Worm (Caenorhabditis elegans) whole organism, L3 larva: Measurements from ENCODE around the gene cal-3.

Source experiments
- R02D3.7 ChIP-seq: fragments of 150-350 bp; optimal IDR thresholded peaks from 2 replicates; lab custom pipeline; 2014; ENCODE audit warnings: missing biosample characterization, missing genetic modification characterization
- ZK546.5 ChIP-seq: sonication (generic microtip); optimal IDR thresholded peaks from 2 replicates; lab custom pipeline; 2017; ENCODE audit warnings: missing biosample characterization, missing genetic modification characterization
- ama-1 ChIP-seq: fragments of 150-350 bp; optimal IDR thresholded peaks from 2 replicates; lab custom pipeline; 2018
- ceh-16 ChIP-seq: sonication (generic microtip); optimal IDR thresholded peaks from 2 replicates; lab custom pipeline; 2017; ENCODE audit warnings: missing biosample characterization, missing genetic modification characterization
- ceh-28 ChIP-seq: fragments of 150-350 bp; optimal IDR thresholded peaks from 2 replicates; lab custom pipeline; 2014; ENCODE audit warnings: missing biosample characterization, missing genetic modification reagents, missing genetic modification characterization
- ceh-82 ChIP-seq: fragments of 150-350 bp; optimal IDR thresholded peaks from 2 replicates; lab custom pipeline; 2014; ENCODE audit warnings: missing biosample characterization, missing genetic modification characterization
- egl-27 ChIP-seq: sonication (generic microtip); optimal IDR thresholded peaks from 4 replicates; lab custom pipeline; 2017; ENCODE audit warnings: missing biosample characterization, missing genetic modification reagents, missing genetic modification characterization
- egl-5 ChIP-seq: fragments of 150-350 bp; optimal IDR thresholded peaks from 2 replicates; lab custom pipeline; 2017; ENCODE audit warnings: missing biosample characterization, missing genetic modification reagents, missing genetic modification characterization, inconsistent platforms
- elt-2 ChIP-seq: sonication (generic microtip); optimal IDR thresholded peaks from 2 replicates; lab custom pipeline; 2016; ENCODE audit warnings: missing genetic modification reagents, mild to moderate bottlenecking, missing genetic modification characterization, missing compliant biosample characterization
- elt-3 ChIP-seq, 3 experiments: fragments of 150-350 bp in 1 of 3; sonication (generic microtip) in 2 of 3; optimal IDR thresholded peaks; 2 replicates in 2 of 3; 4 replicates in 1 of 3; lab custom pipeline; 2014 to 2017; ENCODE audit warnings: missing biosample characterization in 3 of 3, missing genetic modification characterization in 3 of 3
- fkh-2 ChIP-seq: fragments of 150-350 bp; optimal IDR thresholded peaks from 2 replicates; lab custom pipeline; 2014; ENCODE audit warnings: missing biosample characterization, missing genetic modification reagents, missing genetic modification characterization
- fos-1 ChIP-seq: fragments of 150-350 bp; optimal IDR thresholded peaks from 2 replicates; lab custom pipeline; 2014; ENCODE audit warnings: missing biosample characterization, missing genetic modification characterization
- hmg-11 ChIP-seq: sonication (generic microtip); optimal IDR thresholded peaks from 2 replicates; lab custom pipeline; 2016; ENCODE audit warnings: missing genetic modification characterization, missing compliant biosample characterization
- lin-15B ChIP-seq: fragments of 150-350 bp; optimal IDR thresholded peaks from 2 replicates; lab custom pipeline; 2014; ENCODE audit warnings: missing biosample characterization, missing genetic modification characterization
- lin-39 ChIP-seq: fragments of 150-350 bp; optimal IDR thresholded peaks from 2 replicates; lab custom pipeline; 2018; ENCODE audit warnings: missing biosample characterization, missing genetic modification reagents, missing genetic modification characterization
- nfya-1 ChIP-seq: sonication (generic microtip); optimal IDR thresholded peaks from 2 replicates; lab custom pipeline; 2017; ENCODE audit warnings: missing genetic modification characterization, mild to moderate bottlenecking, missing compliant biosample characterization, antibody characterized with exemption, moderate library complexity; ENCODE audit not compliant: insufficient read depth
- nhr-23 ChIP-seq: fragments of 150-350 bp; optimal IDR thresholded peaks from 2 replicates; lab custom pipeline; 2014; ENCODE audit warnings: missing biosample characterization, missing genetic modification reagents, missing genetic modification characterization
- nhr-237 ChIP-seq: fragments of 150-350 bp; optimal IDR thresholded peaks from 2 replicates; lab custom pipeline; 2014; ENCODE audit warnings: missing biosample characterization, missing genetic modification characterization
- nhr-25 ChIP-seq: sonication (generic microtip); optimal IDR thresholded peaks from 2 replicates; lab custom pipeline; 2017; ENCODE audit warnings: missing biosample characterization, missing genetic modification characterization
- nhr-28 ChIP-seq: fragments of 150-350 bp; optimal IDR thresholded peaks from 2 replicates; lab custom pipeline; 2014; ENCODE audit warnings: missing biosample characterization, missing genetic modification characterization
- nhr-43 ChIP-seq: sonication (generic microtip); optimal IDR thresholded peaks from 2 replicates; lab custom pipeline; 2016; ENCODE audit warnings: mild to moderate bottlenecking, missing genetic modification characterization, missing compliant biosample characterization; ENCODE audit not compliant: poor library complexity, severe bottlenecking
- nhr-67 ChIP-seq: fragments of 150-350 bp; optimal IDR thresholded peaks from 2 replicates; lab custom pipeline; 2014; ENCODE audit warnings: missing biosample characterization, missing genetic modification characterization
- nhr-76 ChIP-seq: fragments of 150-350 bp; sonication (generic microtip); optimal IDR thresholded peaks from 5 replicates; lab custom pipeline; 2014; ENCODE audit warnings: missing biosample characterization, missing genetic modification characterization
- nhr-77 ChIP-seq: fragments of 150-350 bp; optimal IDR thresholded peaks from 2 replicates; lab custom pipeline; 2014; ENCODE audit warnings: missing biosample characterization, missing genetic modification characterization
- pha-4 ChIP-seq: fragments of 150-350 bp; optimal IDR thresholded peaks from 2 replicates; lab custom pipeline; 2014; ENCODE audit warnings: missing biosample characterization, missing genetic modification reagents, missing genetic modification characterization
- pqm-1 ChIP-seq: fragments of 150-350 bp; optimal IDR thresholded peaks from 2 replicates; lab custom pipeline; 2017; ENCODE audit warnings: missing biosample characterization, missing genetic modification characterization, inconsistent platforms
- sea-2 ChIP-seq: fragments of 150-350 bp; sonication (generic microtip); optimal IDR thresholded peaks from 4 replicates; lab custom pipeline; 2014; ENCODE audit warnings: missing biosample characterization, missing genetic modification reagents, missing genetic modification characterization
- skn-1 ChIP-seq: fragments of 150-350 bp; optimal IDR thresholded peaks from 2 replicates; lab custom pipeline; 2014; ENCODE audit warnings: missing biosample characterization, missing genetic modification characterization
- snpc-4 ChIP-seq: fragments of 150-350 bp; optimal IDR thresholded peaks from 2 replicates; lab custom pipeline; 2014; ENCODE audit warnings: missing biosample characterization, missing genetic modification characterization
- tbx-2 ChIP-seq: sonication (generic microtip); optimal IDR thresholded peaks from 2 replicates; lab custom pipeline; 2016; ENCODE audit warnings: mild to moderate bottlenecking, missing genetic modification characterization, missing compliant biosample characterization
- unc-39 ChIP-seq: sonication (generic microtip); optimal IDR thresholded peaks from 4 replicates; lab custom pipeline; 2017; ENCODE audit warnings: missing biosample characterization, missing genetic modification characterization
- unc-62 ChIP-seq: fragments of 150-350 bp; sonication (generic microtip); optimal IDR thresholded peaks from 4 replicates; lab custom pipeline; 2014; ENCODE audit warnings: missing biosample characterization, missing genetic modification reagents, missing genetic modification characterization
- ztf-11 ChIP-seq: fragments of 150-350 bp; optimal IDR thresholded peaks from 2 replicates; lab custom pipeline; 2014; ENCODE audit warnings: missing biosample characterization, missing genetic modification characterization
- ztf-4 ChIP-seq: fragments of 150-350 bp; optimal IDR thresholded peaks from 2 replicates; lab custom pipeline; 2014; ENCODE audit warnings: missing biosample characterization, missing genetic modification characterization

Gene cal-3

DNA sequence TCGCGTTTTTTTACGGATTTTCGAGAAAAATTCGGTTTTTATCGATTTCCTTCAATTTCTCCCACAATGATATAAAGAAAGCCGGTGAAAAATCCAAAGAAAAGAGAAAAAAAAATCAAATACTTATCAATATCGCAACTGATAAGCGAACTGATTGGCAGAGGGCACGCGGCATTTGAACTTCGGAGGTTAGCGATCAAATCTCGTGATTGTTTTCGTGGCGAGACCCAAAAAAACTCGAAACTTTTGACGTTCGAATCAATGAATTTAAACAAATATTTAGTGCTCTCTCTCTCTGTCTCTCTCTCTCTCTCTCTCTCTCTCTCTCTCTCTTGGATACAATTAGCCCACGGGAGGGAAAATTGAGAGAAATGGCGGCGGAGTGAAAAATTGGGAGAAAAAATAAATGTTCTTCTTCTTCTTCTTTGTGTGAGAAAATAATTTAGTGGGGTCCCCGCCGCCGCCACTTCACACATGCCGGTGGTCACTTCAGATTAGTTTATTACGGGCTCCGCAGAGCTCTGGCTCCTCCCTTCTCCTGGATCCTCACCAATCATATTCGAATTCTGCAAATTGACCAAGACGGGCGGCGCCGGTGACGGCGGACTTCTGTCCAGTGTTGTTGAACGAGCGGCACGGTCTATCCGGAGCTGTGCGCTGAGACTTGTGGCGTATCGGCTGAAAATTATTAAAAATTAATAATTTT, 20.3 kb downstream of the cal-3 start:
- peak; percentile 82 for TF ChIP-seq elt-2 (tag; lab: Kevin White, UChicago)
- TF ChIP-seq lin-15B: peak; percentile 12
- no peak for TF ChIP-seq snpc-4 (tag; lab: Kevin White, UChicago)
- TF ChIP-seq sea-2 (GFP tag; lab: Kevin White, UChicago): no peak
- TF ChIP-seq pha-4 (tag; lab: Kevin White, UChicago): peak; percentile 57

DNA sequence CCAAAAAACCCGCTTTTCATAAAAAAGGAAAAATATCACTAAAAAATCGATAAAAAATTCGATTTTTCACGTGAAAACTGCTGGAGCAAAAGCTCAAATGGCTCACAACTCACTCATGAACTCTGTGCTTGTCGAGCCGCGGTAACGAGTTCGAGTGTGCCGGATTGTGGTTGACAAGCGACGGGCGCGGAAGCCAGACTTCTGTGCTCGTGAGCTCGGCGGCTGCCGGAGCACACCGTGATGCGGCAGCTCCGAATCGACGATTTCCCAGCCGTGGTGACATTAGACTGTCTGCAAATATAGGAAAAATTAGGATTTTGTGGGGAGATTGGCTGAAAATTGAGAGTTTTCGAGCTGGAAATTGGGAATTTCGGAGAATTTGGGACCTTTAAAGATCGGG, 22.2 kb downstream of the cal-3 start:
- TF ChIP-seq elt-3 (tag; optimal IDR thresholded peaks at IDR 0.05; lab: Kevin White, UChicago): no peak
- TF ChIP-seq pha-4 (tag; lab: Kevin White, UChicago): no peak
- TF ChIP-seq lin-39 (tag; lab: Kevin White, UChicago): no peak
- TF ChIP-seq ztf-11 (tag; lab: Kevin White, UChicago): no peak
- no peak for TF ChIP-seq nhr-67 (tag; lab: Kevin White, UChicago)
- no peak for TF ChIP-seq egl-27 (tag; lab: Kevin White, UChicago)
- no peak for TF ChIP-seq ZK546.5
- TF ChIP-seq ztf-4: no peak
- TF ChIP-seq tbx-2 (tag; lab: Kevin White, UChicago): no peak
- no peak for TF ChIP-seq elt-2 (tag; lab: Kevin White, UChicago)
- no peak for TF ChIP-seq fos-1 (tag; lab: Kevin White, UChicago)
- TF ChIP-seq nfya-1 (tag; lab: Kevin White, UChicago): no peak
- TF ChIP-seq nhr-76 (tag; lab: Kevin White, UChicago): no peak
- TF ChIP-seq ceh-16 (tag; lab: Kevin White, UChicago): no peak
- TF ChIP-seq lin-15B: no peak
- TF ChIP-seq unc-39 (tag; lab: Kevin White, UChicago): no peak
- no peak for TF ChIP-seq nhr-237 (tag; lab: Kevin White, UChicago)
- no peak for TF ChIP-seq nhr-43 (tag; lab: Kevin White, UChicago)
- TF ChIP-seq nhr-25 (tag; lab: Kevin White, UChicago): no peak
- TF ChIP-seq unc-62 (GFP tag; lab: Kevin White, UChicago): no peak

DNA sequence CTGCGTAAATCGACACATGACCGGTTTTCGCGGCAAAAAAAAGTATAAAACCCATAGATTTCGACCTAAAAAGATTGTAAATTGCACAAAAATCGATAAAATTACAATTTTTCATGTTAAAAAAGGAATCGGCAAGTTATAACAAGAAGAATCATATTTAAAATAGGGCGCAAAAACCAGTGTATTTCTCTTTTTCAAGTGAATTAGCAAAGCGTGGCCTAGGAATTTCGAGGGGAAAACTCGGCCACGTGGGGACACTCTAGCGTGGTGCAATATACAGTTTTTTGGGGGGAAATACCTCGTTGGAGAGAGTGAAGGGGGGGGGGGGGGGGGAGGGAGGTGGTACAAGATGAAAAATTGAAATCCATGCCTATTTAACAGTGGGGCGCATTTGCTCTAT, 27.4 kb downstream of the cal-3 start:
- TF ChIP-seq pha-4 (tag; lab: Kevin White, UChicago) (no peak), R02D3.7 (tag; lab: Kevin White, UChicago) (peak; percentile 43)

DNA sequence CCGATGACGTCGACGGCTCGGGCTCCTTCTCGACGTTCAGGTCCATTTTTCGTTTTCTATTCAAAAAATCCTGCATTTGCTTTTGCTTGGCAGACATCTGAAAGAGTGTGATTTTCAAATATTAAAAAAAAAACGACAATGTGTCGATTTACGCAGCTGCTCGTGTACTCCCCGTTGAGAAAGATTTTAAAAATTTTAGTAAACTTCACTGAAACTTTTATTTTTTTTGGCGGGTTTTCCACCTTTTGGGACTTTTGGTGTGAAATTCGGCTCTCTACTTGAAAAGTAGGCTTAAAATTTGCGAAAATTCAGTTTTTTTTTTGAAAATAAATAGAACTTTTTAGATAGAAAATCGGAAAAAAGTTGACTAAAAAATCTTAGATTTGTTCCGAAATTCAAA, 27.9 kb downstream of the cal-3 start, which contains the start of gene M02B7.7:
TSS of gene M02B7.7 (minus strand) at position 101 of the 400 bp plus-strand sequence.
- no peak for TF ChIP-seq elt-2 (tag; lab: Kevin White, UChicago)
- TF ChIP-seq ceh-28 (tag; lab: Kevin White, UChicago): no peak
- no peak for TF ChIP-seq hmg-11
- no peak for TF ChIP-seq ztf-4
- TF ChIP-seq skn-1 (tag; lab: Kevin White, UChicago): no peak
- TF ChIP-seq ceh-82 (tag; lab: Kevin White, UChicago): no peak
- no peak for TF ChIP-seq nhr-23 (tag; lab: Kevin White, UChicago)
- TF ChIP-seq ZK546.5: no peak
- no peak for TF ChIP-seq pqm-1 (tag; lab: Kevin White, UChicago)
- TF ChIP-seq fos-1 (tag; lab: Kevin White, UChicago): no peak
- TF ChIP-seq nhr-237 (tag; lab: Kevin White, UChicago): no peak
- no peak for TF ChIP-seq fkh-2 (tag; lab: Kevin White, UChicago)
- TF ChIP-seq, all 47 proteins: peak for 0

DNA sequence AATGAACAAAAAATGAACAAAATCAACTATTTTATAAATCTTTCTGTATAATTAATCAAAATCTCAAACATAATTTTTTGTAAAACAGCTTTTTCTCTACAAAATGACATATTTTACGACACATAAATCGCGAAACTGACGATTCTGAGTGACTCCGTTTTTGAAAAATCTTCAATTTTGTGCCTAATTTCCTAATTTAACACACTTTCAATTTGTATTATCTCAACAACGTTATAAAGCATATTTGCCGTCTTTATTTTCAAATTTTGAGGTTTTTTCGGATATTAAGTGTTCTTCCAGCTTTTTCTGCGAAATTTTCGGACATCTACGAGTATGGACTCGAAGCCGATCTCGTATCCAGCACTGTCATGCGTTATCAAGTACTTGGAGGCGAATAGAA, 29.7 kb downstream of the cal-3 start, which contains the start of gene fbxc-47:
TSS of gene fbxc-47 (plus strand) at position 301 of the 400 bp plus-strand sequence.
- TF ChIP-seq nhr-77 (tag; lab: Kevin White, UChicago) (no peak), skn-1 (tag; lab: Kevin White, UChicago) (no peak), nhr-76 (tag; lab: Kevin White, UChicago) (no peak), ceh-82 (tag; lab: Kevin White, UChicago) (no peak), nhr-28 (tag; lab: Kevin White, UChicago) (no peak), pha-4 (tag; lab: Kevin White, UChicago) (no peak), elt-2 (tag; lab: Kevin White, UChicago) (no peak), egl-5 (tag; lab: Kevin White, UChicago) (no peak), ama-1 (lab: Kevin White, UChicago) (no peak)
